Fruit fly (Drosophila melanogaster): ENCODE measurements around the gene CG14384.
A peak's percentile ranks its signal among the peaks of the same experiment; 100 is the strongest.

The CG14384 gene

dm6 chr3R:12960929-12961855 is 6.3 kb downstream of the CG14384 start, which contains the start of gene Spc25:
TSS of gene Spc25 (plus strand) at chr3R:12961745.
- TF ChIP-seq CG7963 (GFP tag; IDR thresholded peaks at IDR 0.05; ENCODE audit: partially characterized antibody) (peak; percentile 87), CG17612 (GFP tag; IDR thresholded peaks at IDR 0.05) (peak; percentile 25; the same call in 1 of the 2 replicates), CG4424 (GFP tag; optimal IDR thresholded peaks at IDR 0.05) (peak; percentile 32), CG30431 (GFP tag; optimal IDR thresholded peaks at IDR 0.05) (no peak), CG43689 (GFP tag; IDR thresholded peaks at IDR 0.05) (no peak), HmgD (GFP tag; optimal IDR thresholded peaks at IDR 0.05) (peak; percentile 82), zf30C (GFP tag; optimal IDR thresholded peaks at IDR 0.05) (no peak), Bgb (GFP tag; IDR thresholded peaks at IDR 0.05; ENCODE audit: partially characterized antibody) (peak; percentile 97), CG1602 (GFP tag; optimal IDR thresholded peaks at IDR 0.05) (peak; percentile 12), CG10979 (tag; optimal IDR thresholded peaks at IDR 0.05) (no peak), rib (GFP tag; IDR thresholded peaks at IDR 0.05) (peak; percentile 88), dysf (GFP tag; IDR thresholded peaks at IDR 0.05) (no peak), CG11247 (GFP tag; IDR thresholded peaks at IDR 0.05) (no peak), slbo (GFP tag; IDR thresholded peaks at IDR 0.05) (peak; percentile 87), sug (tag; optimal IDR thresholded peaks at IDR 0.05) (peak; percentile 26), CG5180 (GFP tag; optimal IDR thresholded peaks at IDR 0.05) (no peak), Usf (GFP tag; optimal IDR thresholded peaks at IDR 0.05) (no peak), dmrt11E (tag; optimal IDR thresholded peaks at IDR 0.05) (peak; percentile 12), wdn (GFP tag; IDR thresholded peaks at IDR 0.05) (no peak), CG32767 (GFP tag; IDR thresholded peaks at IDR 0.05) (no peak), PHDP (tag; optimal IDR thresholded peaks at IDR 0.05) (peak; percentile 55), sna (GFP tag; IDR thresholded peaks at IDR 0.05; ENCODE audit: partially characterized antibody) (peak; percentile 92), CG6272 (GFP tag; IDR thresholded peaks at IDR 0.05) (peak; percentile 76), Oaz (GFP tag; IDR thresholded peaks at IDR 0.05) (no peak), Stat92E (GFP tag; optimal IDR thresholded peaks at IDR 0.05) (no peak), CG12104 (GFP tag; optimal IDR thresholded peaks at IDR 0.05) (no peak), grau (tag; optimal IDR thresholded peaks at IDR 0.05) (no peak), Trl (optimal IDR thresholded peaks at IDR 0.05) (no peak), Trl (GFP tag; optimal IDR thresholded peaks at IDR 0.05) (peak; percentile 67), CG32532 (GFP tag; IDR thresholded peaks at IDR 0.05) (peak; percentile 66), CG9876 (GFP tag; optimal IDR thresholded peaks at IDR 0.05) (peak; percentile 58), CG10654 (GFP tag; optimal IDR thresholded peaks at IDR 0.05) (peak; percentile 35), CG17328 (GFP tag; IDR thresholded peaks at IDR 0.05) (0 out of 2 replicates have a peak, but pooled peaks have one; percentile 28), CG2202 (tag; optimal IDR thresholded peaks at IDR 0.05) (no peak), hbn (GFP tag; IDR thresholded peaks at IDR 0.05; ENCODE audit: partially characterized antibody) (peak; percentile 95), cas (GFP tag; IDR thresholded peaks at IDR 0.05) (no peak), nom (GFP tag; optimal IDR thresholded peaks at IDR 0.05) (no peak), CG7556 (GFP tag; optimal IDR thresholded peaks at IDR 0.05) (no peak), CG12659 (GFP tag; optimal IDR thresholded peaks at IDR 0.05) (peak; percentile 45), CG3163 (GFP tag; optimal IDR thresholded peaks at IDR 0.05) (peak; percentile 38), abd-A (tag; optimal IDR thresholded peaks at IDR 0.05) (no peak), NC2α (GFP tag; optimal IDR thresholded peaks at IDR 0.05) (peak; percentile 19), eve (GFP tag; optimal IDR thresholded peaks at IDR 0.05) (no peak), lov (optimal IDR thresholded peaks at IDR 0.05) (no peak), lov (GFP tag; IDR thresholded peaks at IDR 0.05) (0 out of 3 replicates have a peak, but pooled peaks have one; percentile 32), pita (GFP tag; optimal IDR thresholded peaks at IDR 0.05) (no peak), sima (GFP tag; optimal IDR thresholded peaks at IDR 0.05) (no peak), CG8765 (GFP tag; IDR thresholded peaks at IDR 0.05) (no peak), stwl (tag; optimal IDR thresholded peaks at IDR 0.05) (peak; percentile 97)

All from whole organism, embryonic.